Fruit fly (Drosophila melanogaster): ENCODE data around the gene CG34404.
A peak's percentile ranks its signal among the peaks of the same experiment; 100 is the strongest.

CG34404 gene

dm6 chr3R:15345198-15346017, 22.1 kb downstream of the CG34404 start (continued):
- TF ChIP-seq pan (optimal IDR thresholded peaks at IDR 0.05) = no peak
- no peak for TF ChIP-seq pan (GFP tag; optimal IDR thresholded peaks at IDR 0.05 in 1 of 2, IDR thresholded peaks at IDR 0.05 in 1 of 2)
- no peak for TF ChIP-seq Chrac-16 (GFP tag; optimal IDR thresholded peaks at IDR 0.05)
- TF ChIP-seq Nf-YC (tag; optimal IDR thresholded peaks at IDR 0.05) = no peak
- no peak for TF ChIP-seq sqz (GFP tag; optimal IDR thresholded peaks at IDR 0.05)
- no peak for TF ChIP-seq CG14710 (tag; optimal IDR thresholded peaks at IDR 0.05)
- no peak for TF ChIP-seq CG18476 (GFP tag; optimal IDR thresholded peaks at IDR 0.05)
- no peak for TF ChIP-seq jigr1 (GFP tag; IDR thresholded peaks at IDR 0.05)
- no peak for TF ChIP-seq Hr39 (optimal IDR thresholded peaks at IDR 0.05)
- TF ChIP-seq CG11696 (GFP tag; IDR thresholded peaks at IDR 0.05) = peak; percentile 62; the same call in 1 of the 2 replicates
- TF ChIP-seq CG10979 (tag; optimal IDR thresholded peaks at IDR 0.05) = no peak
- TF ChIP-seq Fer1 (GFP tag; optimal IDR thresholded peaks at IDR 0.05) = no peak
- no peak for TF ChIP-seq H15 (GFP tag; IDR thresholded peaks at IDR 0.05)
- TF ChIP-seq Med (GFP tag) = peak; percentile 3
- no peak for TF ChIP-seq ewg (GFP tag; optimal IDR thresholded peaks at IDR 0.05)
- TF ChIP-seq ab (GFP tag; optimal IDR thresholded peaks at IDR 0.05) = no peak
- no peak for TF ChIP-seq CG1024 (GFP tag; IDR thresholded peaks at IDR 0.05)
- no peak for TF ChIP-seq Lim3 (GFP tag; IDR thresholded peaks at IDR 0.05)
- no peak for TF ChIP-seq slou (GFP tag; optimal IDR thresholded peaks at IDR 0.05)
- no peak for TF ChIP-seq E2f1 (GFP tag; IDR thresholded peaks at IDR 0.05)
- TF ChIP-seq CG34376 (GFP tag; optimal IDR thresholded peaks at IDR 0.05) = no peak
- no peak for TF ChIP-seq CG2202 (tag; optimal IDR thresholded peaks at IDR 0.05)
- TF ChIP-seq CG18011 (GFP tag; optimal IDR thresholded peaks at IDR 0.05) = no peak
- no peak for TF ChIP-seq Dref (GFP tag; IDR thresholded peaks at IDR 0.05)
- TF ChIP-seq CG6683 (GFP tag; optimal IDR thresholded peaks at IDR 0.05) = no peak
- TF ChIP-seq chm (GFP tag; IDR thresholded peaks at IDR 0.05) = no peak
- TF ChIP-seq yki (optimal IDR thresholded peaks at IDR 0.05) = no peak
- no peak for TF ChIP-seq wek (GFP tag; optimal IDR thresholded peaks at IDR 0.05)
- no peak for TF ChIP-seq nerfin-2 (GFP tag; IDR thresholded peaks at IDR 0.05; ENCODE audit: partially characterized antibody)
- no peak for TF ChIP-seq CG11398 (GFP tag; optimal IDR thresholded peaks at IDR 0.05)
- no peak for TF ChIP-seq Fer3 (tag; optimal IDR thresholded peaks at IDR 0.05)
- no peak for TF ChIP-seq CG7928 (GFP tag; optimal IDR thresholded peaks at IDR 0.05)
- no peak for TF ChIP-seq bab2 (GFP tag; optimal IDR thresholded peaks at IDR 0.05)
- peak in 1 of 2 experiments; percentile 52 for TF ChIP-seq Pdp1 (GFP tag; optimal IDR thresholded peaks at IDR 0.05)
- TF ChIP-seq sens (GFP tag) = peak; percentile 26
- TF ChIP-seq Lpt (GFP tag; optimal IDR thresholded peaks at IDR 0.05) = no peak
- TF ChIP-seq row (GFP tag; IDR thresholded peaks at IDR 0.05) = no peak; the same call in 2 of the 3 replicates
- TF ChIP-seq dmrt11E (tag; optimal IDR thresholded peaks at IDR 0.05) = no peak
- TF ChIP-seq CG13624 (GFP tag; optimal IDR thresholded peaks at IDR 0.05) = no peak
- peak; percentile 85 for TF ChIP-seq CG10431 (GFP tag; optimal IDR thresholded peaks at IDR 0.05)
- TF ChIP-seq CG4707 (GFP tag; optimal IDR thresholded peaks at IDR 0.05) = no peak
- TF ChIP-seq seq (GFP tag; IDR thresholded peaks at IDR 0.05) = no peak
- TF ChIP-seq Deaf1 (tag; optimal IDR thresholded peaks at IDR 0.05) = no peak
- no peak for TF ChIP-seq CG9876 (GFP tag; optimal IDR thresholded peaks at IDR 0.05)
- no peak for TF ChIP-seq CG30020 (tag; optimal IDR thresholded peaks at IDR 0.05)
- no peak for TF ChIP-seq hbn (GFP tag; IDR thresholded peaks at IDR 0.05; ENCODE audit: partially characterized antibody)
- TF ChIP-seq abd-A (tag; optimal IDR thresholded peaks at IDR 0.05) = no peak
- no peak for TF ChIP-seq dysf (GFP tag; IDR thresholded peaks at IDR 0.05)
- peak; percentile 22 for TF ChIP-seq sug (tag; optimal IDR thresholded peaks at IDR 0.05)
- no peak for TF ChIP-seq sd (tag; optimal IDR thresholded peaks at IDR 0.05)
- no peak for TF ChIP-seq Stat92E (GFP tag; optimal IDR thresholded peaks at IDR 0.05)
